Worm (Caenorhabditis elegans) whole organism, late embryonic: Measurements from ENCODE around the gene cyp-33C4.

ENCODE experiments used
- C38D4.7 ChIP-seq: fragments of 200-800 bp; sonication (Bioruptor generic); optimal IDR thresholded peaks from 2 replicates; lab custom pipeline; 2018; ENCODE audit warnings: mild to moderate bottlenecking, missing genetic modification characterization, moderate library complexity, missing compliant biosample characterization
- F13H6.1 ChIP-seq: sonication (generic microtip); optimal IDR thresholded peaks from 2 replicates; lab custom pipeline; 2016; ENCODE audit warnings: missing genetic modification characterization, missing compliant biosample characterization
- K02D7.2 ChIP-seq: sonication (generic microtip); optimal IDR thresholded peaks from 2 replicates; lab custom pipeline; 2017; ENCODE audit warnings: mild to moderate bottlenecking, missing genetic modification characterization, missing compliant biosample characterization
- T23F11.4 ChIP-seq: fragments of 200-800 bp; sonication (Bioruptor generic); optimal IDR thresholded peaks from 2 replicates; lab custom pipeline; 2018; ENCODE audit warnings: mild to moderate bottlenecking, missing genetic modification characterization, missing compliant biosample characterization
- Y22D7AL.16 ChIP-seq: sonication (generic microtip); optimal IDR thresholded peaks from 2 replicates; lab custom pipeline; 2016; ENCODE audit warnings: missing genetic modification characterization, missing compliant biosample characterization
- ama-1 ChIP-seq: fragments of 150-350 bp; optimal IDR thresholded peaks from 2 replicates; lab custom pipeline; 2014
- ceh-24 ChIP-seq: sonication (generic microtip); optimal IDR thresholded peaks from 2 replicates; lab custom pipeline; 2016; ENCODE audit warnings: mild to moderate bottlenecking, missing genetic modification characterization, missing compliant biosample characterization
- ceh-30 ChIP-seq: fragments of 150-350 bp; optimal IDR thresholded peaks from 2 replicates; lab custom pipeline; 2014; ENCODE audit warnings: missing biosample characterization, missing genetic modification characterization
- ceh-31 ChIP-seq: sonication (generic microtip); optimal IDR thresholded peaks from 2 replicates; lab custom pipeline; 2016; ENCODE audit warnings: missing genetic modification characterization, missing compliant biosample characterization
- ceh-45 ChIP-seq: fragments of 200-800 bp; sonication (Bioruptor generic); IDR thresholded peaks from 2 replicates; pipeline ENCODE4 v1.3.6; 2022; ENCODE audit warnings: missing genetic modification reagents, missing genetic modification characterization, missing compliant biosample characterization
- ceh-9 ChIP-seq: sonication (generic microtip); optimal IDR thresholded peaks from 2 replicates; lab custom pipeline; 2016; ENCODE audit warnings: mild to moderate bottlenecking, missing genetic modification characterization, inconsistent platforms, missing compliant biosample characterization
- elt-2 ChIP-seq: sonication (generic microtip); optimal IDR thresholded peaks from 2 replicates; lab custom pipeline; 2016; ENCODE audit warnings: missing genetic modification reagents, missing genetic modification characterization, missing compliant biosample characterization
- fax-1 ChIP-seq: sonication (generic microtip); optimal IDR thresholded peaks from 2 replicates; lab custom pipeline; 2016; ENCODE audit warnings: missing genotype, missing genetic modification characterization, missing compliant biosample characterization
- fkh-6 ChIP-seq: sonication (generic microtip); optimal IDR thresholded peaks from 2 replicates; lab custom pipeline; 2016; ENCODE audit warnings: missing genetic modification characterization, missing compliant biosample characterization
- hlh-30 ChIP-seq: sonication (generic microtip); optimal IDR thresholded peaks from 2 replicates; lab custom pipeline; 2017; ENCODE audit warnings: antibody characterized with exemption, missing genetic modification characterization, missing compliant biosample characterization; ENCODE audit not compliant: insufficient read depth
- mec-3 ChIP-seq: sonication (generic microtip); optimal IDR thresholded peaks from 2 replicates; lab custom pipeline; 2016; ENCODE audit warnings: borderline replicate concordance, missing genetic modification characterization, missing compliant biosample characterization
- nfya-1 ChIP-seq: sonication (generic microtip); optimal IDR thresholded peaks from 2 replicates; lab custom pipeline; 2017; ENCODE audit warnings: missing genetic modification characterization, mild to moderate bottlenecking, missing compliant biosample characterization, antibody characterized with exemption, moderate library complexity
- nhr-232 ChIP-seq: sonication (generic microtip); optimal IDR thresholded peaks from 2 replicates; lab custom pipeline; 2016; ENCODE audit warnings: missing genetic modification characterization, missing compliant biosample characterization
- npax-4 ChIP-seq: sonication (generic microtip); optimal IDR thresholded peaks from 2 replicates; lab custom pipeline; 2016; ENCODE audit warnings: missing genetic modification characterization, missing compliant biosample characterization
- odd-2 ChIP-seq: sonication (generic microtip); optimal IDR thresholded peaks from 2 replicates; lab custom pipeline; 2017; ENCODE audit warnings: antibody characterized with exemption, mild to moderate bottlenecking, missing genetic modification characterization, missing compliant biosample characterization
- pag-3 ChIP-seq: sonication (generic microtip); optimal IDR thresholded peaks from 2 replicates; lab custom pipeline; 2016; ENCODE audit warnings: missing compliant biosample characterization, missing genetic modification characterization, borderline replicate concordance
- pat-9 ChIP-seq: fragments of 200-800 bp; sonication (Bioruptor generic); optimal IDR thresholded peaks from 2 replicates; lab custom pipeline; 2018; ENCODE audit warnings: mild to moderate bottlenecking, missing genetic modification characterization, moderate library complexity, missing compliant biosample characterization
- pax-1 ChIP-seq: fragments of 150-350 bp; optimal IDR thresholded peaks from 2 replicates; lab custom pipeline; 2014; ENCODE audit warnings: missing biosample characterization, missing genetic modification characterization
- pha-4 ChIP-seq: fragments of 150-350 bp; optimal IDR thresholded peaks from 2 replicates; lab custom pipeline; 2018; ENCODE audit warnings: missing biosample characterization, missing genetic modification reagents, missing genetic modification characterization
- pqm-1 ChIP-seq: sonication (generic microtip); optimal IDR thresholded peaks from 2 replicates; lab custom pipeline; 2016; ENCODE audit warnings: missing genetic modification characterization, missing compliant biosample characterization
- pros-1 ChIP-seq: fragments of 150-350 bp; optimal IDR thresholded peaks from 2 replicates; lab custom pipeline; 2014; ENCODE audit warnings: missing biosample characterization, missing genetic modification reagents, missing genetic modification characterization
- ref-2 ChIP-seq: sonication (generic microtip); optimal IDR thresholded peaks from 2 replicates; lab custom pipeline; 2016; ENCODE audit warnings: missing genetic modification characterization, missing compliant biosample characterization
- rnt-1 ChIP-seq: sonication (generic microtip); optimal IDR thresholded peaks from 2 replicates; lab custom pipeline; 2016; ENCODE audit warnings: missing genetic modification characterization, missing compliant biosample characterization
- sox-4 ChIP-seq: sonication (generic microtip); optimal IDR thresholded peaks from 2 replicates; lab custom pipeline; 2017; ENCODE audit warnings: mild to moderate bottlenecking, missing genetic modification characterization, inconsistent platforms, missing compliant biosample characterization
- tbx-2 ChIP-seq: sonication (generic microtip); optimal IDR thresholded peaks from 2 replicates; lab custom pipeline; 2016; ENCODE audit warnings: missing genetic modification characterization, missing compliant biosample characterization
- tbx-7 ChIP-seq: sonication (generic microtip); optimal IDR thresholded peaks from 2 replicates; lab custom pipeline; 2016; ENCODE audit warnings: missing genotype, missing genetic modification characterization, missing compliant biosample characterization
- ttx-3 ChIP-seq: sonication (generic microtip); optimal IDR thresholded peaks from 2 replicates; lab custom pipeline; 2016; ENCODE audit warnings: missing genetic modification reagents, missing genetic modification characterization, missing compliant biosample characterization
- unc-3 ChIP-seq, 2 experiments: fragments of 200-800 bp in 1 of 2; sonication (Bioruptor generic) in 1 of 2; sonication (generic microtip) in 1 of 2; conservative IDR thresholded peaks in 1 of 2; optimal IDR thresholded peaks in 1 of 2; 2 replicates each; pipeline versions ENCODE4 v1.3.6 to Lab custom; 2016 to 2022; ENCODE audit warnings: missing compliant biosample characterization in 2 of 2, missing genetic modification characterization in 2 of 2, missing genetic modification reagents in 1 of 2
- unc-55 ChIP-seq: sonication (generic microtip); optimal IDR thresholded peaks from 2 replicates; lab custom pipeline; 2017; ENCODE audit warnings: missing biosample characterization, missing genetic modification reagents, missing genetic modification characterization

The cyp-33C4 gene

ce11 chrV:2215352-2215751 lies 20.6 kb upstream of the cyp-33C4 start, which contains the start of gene nstp-8:
Gene nstp-8 (plus strand): TSS chrV:2215652.
- TF ChIP-seq pag-3 (tag; lab: Kevin White, UChicago) (no peak), T23F11.4 (no peak), ttx-3 (tag; lab: Kevin White, UChicago) (no peak), ceh-24 (no peak), ceh-31 (tag; lab: Kevin White, UChicago) (no peak), pqm-1 (tag; lab: Kevin White, UChicago) (no peak)

ce11 chrV:2216927-2217326 lies 19.0 kb upstream of the cyp-33C4 start:
- TF ChIP-seq ceh-31 (tag; lab: Kevin White, UChicago) = no peak
- TF ChIP-seq Y22D7AL.16 (tag; lab: Kevin White, UChicago) = no peak
- no peak for TF ChIP-seq tbx-2 (tag; lab: Kevin White, UChicago)
- no peak for TF ChIP-seq nfya-1 (tag; lab: Kevin White, UChicago)
- TF ChIP-seq elt-2 (tag; lab: Kevin White, UChicago) = no peak
- TF ChIP-seq pat-9 (tag; lab: Kevin White, UChicago) = no peak
- TF ChIP-seq npax-4 = no peak
- no peak for TF ChIP-seq ama-1 (lab: Kevin White, UChicago)
- TF ChIP-seq K02D7.2 (tag; lab: Kevin White, UChicago) = no peak
- no peak for TF ChIP-seq mec-3 (tag; lab: Kevin White, UChicago)
- no peak for TF ChIP-seq tbx-7 (tag; lab: Kevin White, UChicago)

- TF ChIP-seq nfya-1 (tag; lab: Kevin White, UChicago) (no peak), pros-1 (tag; lab: Kevin White, UChicago) (no peak), hlh-30 (tag; lab: Kevin White, UChicago) (peak; percentile 22), C38D4.7 (GFP tag; lab: Kevin White, UChicago) (no peak), ref-2 (tag; lab: Kevin White, UChicago) (no peak), rnt-1 (no peak)
These were observed 17.1 kb upstream of the cyp-33C4 start, which contains the start of gene nhr-56 for ce11 chrV:2218803-2219202. Gene nhr-56 (plus strand): TSS chrV:2219004.

- TF ChIP-seq F13H6.1 (no peak), fax-1 (no peak), nhr-232 (no peak), pax-1 (tag; lab: Kevin White, UChicago) (no peak), ceh-45 (GFP tag; lab: Robert Waterston, UW) (no peak)
These were observed 14.2 kb upstream of the cyp-33C4 start, which contains the start of gene nhr-128 for ce11 chrV:2221764-2222163. Gene nhr-128 (plus strand): TSS chrV:2222064.

- TF ChIP-seq fkh-6 (tag; lab: Kevin White, UChicago) = no peak
- no peak for TF ChIP-seq ceh-30 (tag; lab: Kevin White, UChicago)
- no peak for TF ChIP-seq hlh-30 (tag; lab: Kevin White, UChicago)
- TF ChIP-seq odd-2 (tag; lab: Kevin White, UChicago) = no peak
- no peak for TF ChIP-seq pag-3 (tag; lab: Kevin White, UChicago)
- TF ChIP-seq, all 69 proteins: peak for 0
These were observed 10.8 kb upstream of the cyp-33C4 start, which contains the start of gene nhr-103 for ce11 chrV:2225130-2225529. Gene nhr-103 (plus strand): TSS chrV:2225430.

- TF ChIP-seq sox-4 (tag; lab: Kevin White, UChicago) (no peak), unc-55 (GFP tag; lab: Kevin White, UChicago) (no peak), ama-1 (lab: Kevin White, UChicago) (no peak), ceh-9 (tag; lab: Kevin White, UChicago) (no peak), unc-3 (GFP tag; conservative IDR thresholded peaks at IDR 0.05; lab: Robert Waterston, UW) (no peak), unc-3 (tag; optimal IDR thresholded peaks at IDR 0.05; lab: Kevin White, UChicago) (no peak), tbx-7 (tag; lab: Kevin White, UChicago) (no peak), pha-4 (tag; lab: Kevin White, UChicago) (no peak), F13H6.1 (no peak)
These were observed 9.0 kb upstream of the cyp-33C4 start, which contains the start of gene nhr-18 for ce11 chrV:2226903-2227302. Gene nhr-18 (plus strand): TSS chrV:2227203.
